Fruit fly (Drosophila melanogaster) whole organism, adult: ENCODE results near the gene Yp1.

Experiments used
- CG1620 ChIP-seq: fragments of 200-800 bp; sonication (Bioruptor generic); optimal IDR thresholded peaks from 2 replicates; lab custom pipeline; 2016; ENCODE audit warnings: missing biosample characterization, missing genetic modification characterization
- CG33017 ChIP-seq: fragments of 200-800 bp; sonication (Bioruptor generic); optimal IDR thresholded peaks from 2 replicates; lab custom pipeline; 2018; ENCODE audit warnings: missing biosample characterization, mild to moderate bottlenecking, missing genetic modification characterization, moderate library complexity
- Hr96 ChIP-seq: fragments of 200-800 bp; sonication (Bioruptor generic); optimal IDR thresholded peaks from 2 replicates; lab custom pipeline; 2016; ENCODE audit warnings: missing biosample characterization, missing genetic modification characterization

Gene Yp1

dm6 chrX:10104477-10104876 lies 50.9 kb downstream of the Yp1 start:
- TF ChIP-seq CG1620 (no peak), Hr96 (GFP tag; lab: Kevin White, UChicago) (no peak), CG33017 (tag; lab: Kevin White, UChicago) (no peak)
